Fruit fly (Drosophila melanogaster) S2 (cell line): Measurements from ENCODE around the gene CG14568.

Source experiments
- CG8478 ChIP-seq: fragments of >200 bp; optimal IDR thresholded peaks from 2 replicates; lab custom pipeline; 2018
- CTCF ChIP-seq, 2 experiments: fragments of >200 bp; optimal IDR thresholded peaks; 2 replicates each; lab custom pipeline; 2018

- TF ChIP-seq CG8478 (lab: Kevin White, UChicago), result no peak
- TF ChIP-seq CTCF (optimal IDR thresholded peaks at IDR 0.05; lab: Kevin White, UChicago), result no peak
Observed at dm6 chr3L:21769515-21769914, 36.2 kb upstream of the CG14568 start, which contains the start of gene CG7370.
